Fruit fly (Drosophila melanogaster) whole organism, prepupa: ENCODE measurements around the gene Tomosyn.
A peak's percentile ranks its signal among the peaks of the same experiment; 100 is the strongest.

Source experiments
- Blimp-1 ChIP-seq: fragments of 200-800 bp; sonication (Bioruptor generic); optimal IDR thresholded peaks from 3 replicates; lab custom pipeline; 2017; ENCODE audit warnings: missing biosample characterization, missing genetic modification characterization, mild to moderate bottlenecking, moderate library complexity, missing genetic modification reagents
- CG11294 ChIP-seq: fragments of 200-800 bp; sonication (Bioruptor generic); IDR thresholded peaks from 2 replicates; pipeline ENCODE4 v1.3.6; 2022; ENCODE audit warnings: missing biosample characterization, missing genetic modification characterization
- CG11762 ChIP-seq: fragments of 200-800 bp; sonication (Bioruptor generic); optimal IDR thresholded peaks from 3 replicates; lab custom pipeline; 2016; ENCODE audit warnings: missing biosample characterization, missing genetic modification characterization; ENCODE audit not compliant: insufficient read depth
- CG11902 ChIP-seq: fragments of 200-800 bp; sonication (Bioruptor generic); optimal IDR thresholded peaks from 3 replicates; lab custom pipeline; 2016; ENCODE audit warnings: missing biosample characterization, missing genetic modification characterization
- CG15336 ChIP-seq: fragments of 200-800 bp; sonication (Bioruptor generic); IDR thresholded peaks from 2 replicates; pipeline ENCODE4 v1.3.6; 2022; ENCODE audit warnings: missing biosample characterization, missing genetic modification characterization
- CG1621 ChIP-seq: fragments of 200-800 bp; sonication (Bioruptor generic); optimal IDR thresholded peaks from 3 replicates; lab custom pipeline; 2018; ENCODE audit warnings: missing biosample characterization, mild to moderate bottlenecking, missing genetic modification characterization
- CG16779 ChIP-seq: fragments of 200-800 bp; sonication (Bioruptor generic); optimal IDR thresholded peaks from 3 replicates; lab custom pipeline; 2017; ENCODE audit warnings: missing biosample characterization, mild to moderate bottlenecking, missing genetic modification characterization
- CG3032 ChIP-seq: fragments of 200-800 bp; optimal IDR thresholded peaks from 2 replicates; lab custom pipeline; 2019; ENCODE audit warnings: missing biosample characterization, mild to moderate bottlenecking, missing genetic modification characterization, moderate library complexity
- CG31627 ChIP-seq: fragments of 200-800 bp; sonication (Bioruptor generic); optimal IDR thresholded peaks from 3 replicates; lab custom pipeline; 2016; ENCODE audit warnings: missing biosample characterization, missing genetic modification characterization
- CG32006 ChIP-seq: fragments of 200-800 bp; sonication (Bioruptor generic); optimal IDR thresholded peaks from 3 replicates; lab custom pipeline; 2017; ENCODE audit warnings: missing biosample characterization, mild to moderate bottlenecking, missing genetic modification characterization
- CG3919 ChIP-seq: fragments of 200-800 bp; sonication (Bioruptor generic); optimal IDR thresholded peaks from 3 replicates; lab custom pipeline; 2016; ENCODE audit warnings: missing biosample characterization, missing genetic modification characterization
- CG4318 ChIP-seq: fragments of 200-800 bp; sonication (Bioruptor generic); optimal IDR thresholded peaks from 3 replicates; lab custom pipeline; 2017; ENCODE audit warnings: missing biosample characterization, mild to moderate bottlenecking, missing genetic modification characterization
- CG6163 ChIP-seq: fragments of 200-800 bp; sonication (Bioruptor generic); IDR thresholded peaks from 3 replicates; pipeline ENCODE4 v1.3.6; 2022; ENCODE audit warnings: missing biosample characterization, missing genetic modification characterization
- CG6792 ChIP-seq: fragments of 200-800 bp; sonication (Bioruptor generic); optimal IDR thresholded peaks from 3 replicates; lab custom pipeline; 2016; ENCODE audit warnings: missing biosample characterization, missing genetic modification characterization
- CG6808 ChIP-seq: fragments of 200-800 bp; sonication (Bioruptor generic); optimal IDR thresholded peaks from 3 replicates; lab custom pipeline; 2017; ENCODE audit warnings: missing biosample characterization, missing genetic modification characterization, mild to moderate bottlenecking, moderate library complexity, missing genetic modification reagents
- CG6854 ChIP-seq: fragments of 200-800 bp; sonication (Bioruptor generic); optimal IDR thresholded peaks from 2 replicates; lab custom pipeline; 2017; ENCODE audit warnings: missing biosample characterization, mild to moderate bottlenecking, missing genetic modification characterization
- CG8119 ChIP-seq: fragments of 200-800 bp; sonication (Bioruptor generic); IDR thresholded peaks from 3 replicates; pipeline ENCODE4 v1.3.6; 2022; ENCODE audit warnings: missing biosample characterization, missing genetic modification characterization
- CG8319 ChIP-seq: fragments of 200-800 bp; sonication (Bioruptor generic); optimal IDR thresholded peaks from 3 replicates; lab custom pipeline; 2016; ENCODE audit warnings: missing biosample characterization, missing genetic modification characterization
- CG9139 ChIP-seq: fragments of 200-800 bp; sonication (Bioruptor generic); optimal IDR thresholded peaks from 3 replicates; lab custom pipeline; 2017; ENCODE audit warnings: missing biosample characterization, mild to moderate bottlenecking, missing genetic modification characterization
- Eip75B ChIP-seq: fragments of 200-800 bp; sonication (Bioruptor generic); optimal IDR thresholded peaks from 3 replicates; lab custom pipeline; 2016; ENCODE audit warnings: missing biosample characterization, missing genetic modification characterization
- Eip78C ChIP-seq: fragments of 200-800 bp; sonication (Bioruptor generic); peaks from one replicate; lab custom pipeline; 2016; ENCODE audit warnings: missing biosample characterization, missing genetic modification characterization
- Eip93F ChIP-seq: fragments of 200-800 bp; sonication (Bioruptor generic); optimal IDR thresholded peaks from 2 replicates; lab custom pipeline; 2016; ENCODE audit warnings: missing biosample characterization, mild to moderate bottlenecking, missing genetic modification characterization
- Ets21C ChIP-seq: fragments of 200-800 bp; sonication (Bioruptor generic); optimal IDR thresholded peaks from 3 replicates; lab custom pipeline; 2016; ENCODE audit warnings: missing biosample characterization, missing genetic modification characterization
- Gug ChIP-seq: fragments of 200-800 bp; sonication (Bioruptor generic); IDR thresholded peaks from 2 replicates; pipeline ENCODE4 v1.3.6; 2022; ENCODE audit warnings: missing biosample characterization, missing genetic modification characterization
- Hr38 ChIP-seq: sonication (Bioruptor generic); optimal IDR thresholded peaks from 2 replicates; lab custom pipeline; 2016; ENCODE audit warnings: missing biosample characterization, missing genetic modification characterization
- Hr39 ChIP-seq: fragments of 200-800 bp; sonication (Bioruptor generic); optimal IDR thresholded peaks from 2 replicates; lab custom pipeline; 2016; ENCODE audit warnings: missing biosample characterization, missing genetic modification characterization
- Lpt ChIP-seq: fragments of 200-800 bp; sonication (Bioruptor generic); optimal IDR thresholded peaks from 3 replicates; lab custom pipeline; 2016; ENCODE audit warnings: missing biosample characterization, missing genetic modification characterization
- Met ChIP-seq: fragments of 200-800 bp; sonication (Bioruptor generic); optimal IDR thresholded peaks from 3 replicates; lab custom pipeline; 2016; ENCODE audit warnings: missing biosample characterization, missing genetic modification characterization
- OdsH ChIP-seq: fragments of 200-800 bp; sonication (Bioruptor generic); optimal IDR thresholded peaks from 3 replicates; lab custom pipeline; 2016; ENCODE audit warnings: missing biosample characterization, missing genetic modification characterization
- Sox102F ChIP-seq: fragments of 200-800 bp; sonication (Bioruptor generic); optimal IDR thresholded peaks from 2 replicates; lab custom pipeline; 2016; ENCODE audit warnings: missing biosample characterization, mild to moderate bottlenecking, missing genetic modification characterization
- Sox14 ChIP-seq: fragments of 200-800 bp; sonication (Bioruptor generic); optimal IDR thresholded peaks from 3 replicates; lab custom pipeline; 2016; ENCODE audit warnings: missing biosample characterization, missing genetic modification characterization
- Sox15 ChIP-seq: fragments of 200-800 bp; sonication (Bioruptor generic); optimal IDR thresholded peaks from 3 replicates; lab custom pipeline; 2016; ENCODE audit warnings: missing biosample characterization, missing genetic modification characterization
- achi ChIP-seq: fragments of 200-800 bp; sonication (Bioruptor generic); optimal IDR thresholded peaks from 3 replicates; lab custom pipeline; 2016; ENCODE audit warnings: missing biosample characterization, missing genetic modification characterization
- acj6 ChIP-seq: fragments of 200-800 bp; sonication (Bioruptor generic); optimal IDR thresholded peaks from 3 replicates; lab custom pipeline; 2016; ENCODE audit warnings: missing biosample characterization, missing genetic modification characterization
- cyc ChIP-seq: fragments of 200-800 bp; sonication (Bioruptor generic); optimal IDR thresholded peaks from 3 replicates; lab custom pipeline; 2016; ENCODE audit warnings: missing biosample characterization, missing genetic modification characterization
- dac ChIP-seq: fragments of 200-800 bp; sonication (Bioruptor generic); optimal IDR thresholded peaks from 2 replicates; lab custom pipeline; 2017; ENCODE audit warnings: missing biosample characterization, mild to moderate bottlenecking, missing genetic modification characterization
- dsx ChIP-seq: fragments of 200-800 bp; optimal IDR thresholded peaks from 3 replicates; lab custom pipeline; 2019; ENCODE audit warnings: missing biosample characterization, mild to moderate bottlenecking, missing genetic modification characterization, moderate library complexity; ENCODE audit not compliant: poor library complexity, severe bottlenecking
- eg ChIP-seq: fragments of 200-800 bp; sonication (Bioruptor generic); IDR thresholded peaks from 3 replicates; pipeline ENCODE4 v1.3.6; 2022; ENCODE audit warnings: missing biosample characterization, missing genetic modification characterization
- esn ChIP-seq: fragments of 200-800 bp; sonication (Bioruptor generic); optimal IDR thresholded peaks from 2 replicates; lab custom pipeline; 2016; ENCODE audit warnings: missing biosample characterization, mild to moderate bottlenecking, missing genetic modification characterization, moderate library complexity
- fd59A ChIP-seq: fragments of 200-800 bp; sonication (Bioruptor generic); optimal IDR thresholded peaks from 2 replicates; lab custom pipeline; 2017; ENCODE audit warnings: missing biosample characterization, mild to moderate bottlenecking, missing genetic modification characterization, missing genetic modification reagents
- fkh ChIP-seq: fragments of 200-800 bp; sonication (Bioruptor generic); optimal IDR thresholded peaks from 3 replicates; lab custom pipeline; 2017; ENCODE audit warnings: missing biosample characterization, mild to moderate bottlenecking, missing genetic modification characterization, moderate library complexity
- lz ChIP-seq: fragments of 200-800 bp; sonication (Bioruptor generic); optimal IDR thresholded peaks from 3 replicates; lab custom pipeline; 2016; ENCODE audit warnings: missing biosample characterization, missing genetic modification characterization
- net ChIP-seq: fragments of 200-800 bp; sonication (Bioruptor generic); optimal IDR thresholded peaks from 3 replicates; lab custom pipeline; 2016; ENCODE audit warnings: missing biosample characterization, missing genetic modification characterization
- salr ChIP-seq, 2 experiments: fragments of 200-800 bp; sonication (Bioruptor generic); optimal IDR thresholded peaks; 3 replicates each; lab custom pipeline; 2016 to 2018; ENCODE audit warnings: missing biosample characterization in 2 of 2, missing genetic modification characterization in 2 of 2, mild to moderate bottlenecking in 1 of 2
- spab ChIP-seq: fragments of 200-800 bp; sonication (Bioruptor generic); optimal IDR thresholded peaks from 2 replicates; lab custom pipeline; 2017; ENCODE audit warnings: missing biosample characterization, mild to moderate bottlenecking, missing genetic modification characterization, missing genetic modification reagents
- ss ChIP-seq, 2 experiments: fragments of 200-800 bp; sonication (Bioruptor generic); optimal IDR thresholded peaks; 2 replicates in 1 of 2; 3 replicates in 1 of 2; lab custom pipeline; 2017 to 2018; ENCODE audit warnings: mild to moderate bottlenecking in 2 of 2, missing biosample characterization in 2 of 2, missing genetic modification characterization in 2 of 2, moderate library complexity in 1 of 2
- svp ChIP-seq: fragments of 200-800 bp; sonication (Bioruptor generic); peaks from one replicate; lab custom pipeline; 2016; ENCODE audit warnings: missing biosample characterization, missing genetic modification characterization
- topi ChIP-seq: fragments of 200-800 bp; sonication (Bioruptor generic); optimal IDR thresholded peaks from 3 replicates; lab custom pipeline; 2016; ENCODE audit warnings: missing biosample characterization, missing genetic modification characterization
- vri ChIP-seq: fragments of 200-800 bp; sonication (Bioruptor generic); optimal IDR thresholded peaks from 3 replicates; lab custom pipeline; 2016; ENCODE audit warnings: missing biosample characterization, mild to moderate bottlenecking, missing genetic modification characterization

The Tomosyn gene

DNA sequence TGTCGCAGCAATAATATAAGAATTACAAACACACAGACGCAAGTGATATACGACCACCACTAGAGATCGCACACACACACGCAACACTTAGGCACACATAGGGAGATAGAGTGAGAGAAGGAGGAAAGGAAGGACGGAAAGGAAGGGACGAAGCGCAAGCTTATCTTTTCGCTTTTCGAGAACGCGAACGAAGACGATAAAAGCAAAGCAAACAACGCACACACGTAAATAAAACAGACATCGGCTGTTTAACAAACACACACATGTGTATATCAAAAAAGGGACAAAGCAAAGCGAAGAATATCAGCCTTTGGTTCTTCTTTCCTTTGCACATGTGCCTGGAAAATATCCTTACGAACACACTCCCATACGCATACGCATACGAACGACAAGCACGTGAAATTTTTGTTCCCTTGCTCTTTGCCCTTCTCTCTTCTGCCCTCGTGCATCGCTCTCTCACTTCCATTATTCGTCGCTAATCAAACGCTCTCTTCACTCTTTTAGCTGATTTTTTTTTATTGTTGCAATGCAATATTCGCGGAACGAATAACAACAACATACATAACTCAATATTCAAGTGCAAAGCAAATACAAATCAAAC, 28.7 kb downstream of the Tomosyn start (continued):
- TF ChIP-seq CG9139 (GFP tag; lab: Kevin White, UChicago): peak; percentile 33
- no peak for TF ChIP-seq fd59A (GFP tag; lab: Kevin White, UChicago)

dm6 chrX:12661435-12661949, 30.1 kb downstream of the Tomosyn start:
- TF ChIP-seq Met (GFP tag; lab: Kevin White, UChicago) (peak; percentile 35), eg (GFP tag; lab: Robert Waterston, UW) (no peak), achi (GFP tag; lab: Kevin White, UChicago) (no peak), CG6808 (no peak), CG11902 (no peak), spab (GFP tag; lab: Kevin White, UChicago) (no peak), acj6 (GFP tag; lab: Kevin White, UChicago) (no peak), cyc (GFP tag; lab: Kevin White, UChicago) (peak; percentile 36), CG16779 (tag; lab: Kevin White, UChicago) (no peak), Sox102F (GFP tag; lab: Kevin White, UChicago) (peak; percentile 36), OdsH (no peak), svp (GFP tag; lab: Kevin White, UChicago) (no peak), vri (peak; percentile 70), Eip93F (no peak), CG1621 (tag; lab: Kevin White, UChicago) (no peak), Eip75B (no peak), lz (peak; percentile 6), fd59A (GFP tag; lab: Kevin White, UChicago) (no peak), CG11762 (no peak), Ets21C (GFP tag; lab: Kevin White, UChicago) (no peak), CG15336 (GFP tag; lab: Robert Waterston, UW) (0 out of 2 replicates have a peak, but pooled peaks have one; percentile 25), Lpt (GFP tag; lab: Kevin White, UChicago) (no peak), CG6163 (GFP tag; lab: Robert Waterston, UW) (peak; percentile 16; the same call in 2 of the 3 replicates), net (no peak), esn (peak; percentile 50), CG3919 (no peak), CG6854 (GFP tag; lab: Kevin White, UChicago) (peak; percentile 6), dsx (GFP tag; lab: Kevin White, UChicago) (peak; percentile 34), CG8319 (GFP tag; lab: Kevin White, UChicago) (no peak), Sox14 (no peak), Hr38 (no peak), CG3032 (tag; lab: Kevin White, UChicago) (no peak), Blimp-1 (peak; percentile 51), salr (GFP tag; optimal IDR thresholded peaks at IDR 0.05; lab: Kevin White, UChicago) (no peak), CG32006 (GFP tag; lab: Kevin White, UChicago) (no peak), fkh (GFP tag; lab: Kevin White, UChicago) (peak; percentile 72), ss (GFP tag; optimal IDR thresholded peaks at IDR 0.05; lab: Kevin White, UChicago) (peak; percentile 36 to 59), dac (GFP tag; lab: Kevin White, UChicago) (no peak), Eip78C (GFP tag; lab: Kevin White, UChicago) (peak; percentile 18), CG4318 (GFP tag; lab: Kevin White, UChicago) (no peak), Gug (GFP tag; lab: Robert Waterston, UW) (no peak), Sox15 (GFP tag; lab: Kevin White, UChicago) (no peak), Hr39 (GFP tag; lab: Kevin White, UChicago) (peak; percentile 32), CG31627 (GFP tag; lab: Kevin White, UChicago) (peak; percentile 16), CG11294 (no peak), topi (peak; percentile 30), CG8119 (GFP tag; lab: Robert Waterston, UW) (no peak), CG6792 (GFP tag; lab: Kevin White, UChicago) (peak; percentile 10)
